Fruit fly (Drosophila melanogaster) whole organism, pupa: Measurements from ENCODE around the gene CG46440.

Experiments
- CG10348 ChIP-seq: fragments of 200-800 bp; sonication (Bioruptor generic); IDR thresholded peaks from 2 replicates; pipeline ENCODE4 v1.3.6; 2022; ENCODE audit warnings: missing biosample characterization, missing genetic modification characterization
- CG12605 ChIP-seq: fragments of 200-800 bp; sonication (Bioruptor generic); IDR thresholded peaks from 2 replicates; pipeline ENCODE4 v1.3.6; 2022; ENCODE audit warnings: missing biosample characterization, missing genetic modification characterization
- CG13204 ChIP-seq: fragments of 200-800 bp; sonication (Bioruptor generic); optimal IDR thresholded peaks from 2 replicates; lab custom pipeline; 2018; ENCODE audit warnings: missing biosample characterization, mild to moderate bottlenecking, missing genetic modification characterization, moderate library complexity
- CG14655 ChIP-seq: fragments of 200-800 bp; sonication (Bioruptor generic); optimal IDR thresholded peaks from 3 replicates; lab custom pipeline; 2017; ENCODE audit warnings: mild to moderate bottlenecking, missing biosample characterization, missing genetic modification reagents, missing genetic modification characterization
- CG15710 ChIP-seq: fragments of 200-800 bp; sonication (Bioruptor generic); optimal IDR thresholded peaks from 2 replicates; lab custom pipeline; 2018; ENCODE audit warnings: missing biosample characterization, mild to moderate bottlenecking, missing genetic modification characterization, moderate library complexity
- CG17806 ChIP-seq: fragments of 200-800 bp; sonication (Bioruptor generic); optimal IDR thresholded peaks from 2 replicates; lab custom pipeline; 2018; ENCODE audit warnings: missing biosample characterization, mild to moderate bottlenecking, missing genetic modification characterization, moderate library complexity
- CG32121 ChIP-seq: fragments of 200-800 bp; sonication (Bioruptor generic); IDR thresholded peaks from 2 replicates; pipeline ENCODE4 v1.3.6; 2022; ENCODE audit warnings: missing biosample characterization, missing genetic modification characterization
- CG34367 ChIP-seq: fragments of 200-800 bp; sonication (Bioruptor generic); optimal IDR thresholded peaks from 2 replicates; lab custom pipeline; 2018; ENCODE audit warnings: missing biosample characterization, mild to moderate bottlenecking, missing genetic modification characterization
- CG4496 ChIP-seq: fragments of 200-800 bp; sonication (Bioruptor generic); IDR thresholded peaks from 3 replicates; pipeline ENCODE4 v1.3.6; 2022; ENCODE audit warnings: missing biosample characterization, missing genetic modification characterization
- CG8159 ChIP-seq: fragments of 200-800 bp; sonication (Bioruptor generic); optimal IDR thresholded peaks from 3 replicates; lab custom pipeline; 2018; ENCODE audit warnings: missing biosample characterization, mild to moderate bottlenecking, missing genetic modification characterization, moderate library complexity
- CG8301 ChIP-seq: fragments of 200-800 bp; sonication (Bioruptor generic); optimal IDR thresholded peaks from 2 replicates; lab custom pipeline; 2018; ENCODE audit warnings: missing biosample characterization, mild to moderate bottlenecking, missing genetic modification characterization
- CG9948 ChIP-seq: fragments of 200-800 bp; sonication (Bioruptor generic); optimal IDR thresholded peaks from 2 replicates; lab custom pipeline; 2018; ENCODE audit warnings: missing biosample characterization, mild to moderate bottlenecking, missing genetic modification characterization, moderate library complexity
- D1 ChIP-seq: fragments of 200-800 bp; sonication (Bioruptor generic); optimal IDR thresholded peaks from 2 replicates; lab custom pipeline; 2018; ENCODE audit warnings: missing biosample characterization, mild to moderate bottlenecking, missing genetic modification characterization, moderate library complexity
- EcR ChIP-seq: fragments of 200-800 bp; sonication (Bioruptor generic); optimal IDR thresholded peaks from 3 replicates; lab custom pipeline; 2019; ENCODE audit warnings: missing biosample characterization, missing genetic modification characterization, mild to moderate bottlenecking, moderate library complexity, missing genetic modification reagents
- Ets98B ChIP-seq: fragments of 200-800 bp; sonication (Bioruptor generic); IDR thresholded peaks from 2 replicates; pipeline ENCODE4 v1.3.6; 2022; ENCODE audit warnings: missing biosample characterization, missing genetic modification characterization
- Pif1A ChIP-seq: fragments of 200-800 bp; sonication (Bioruptor generic); optimal IDR thresholded peaks from 3 replicates; lab custom pipeline; 2016; ENCODE audit warnings: missing biosample characterization, missing genetic modification characterization
- Pif1B ChIP-seq: fragments of 200-800 bp; sonication (Bioruptor generic); optimal IDR thresholded peaks from 3 replicates; lab custom pipeline; 2016; ENCODE audit warnings: missing biosample characterization, missing genetic modification characterization
- Snoo ChIP-seq: fragments of 200-800 bp; sonication (Bioruptor generic); optimal IDR thresholded peaks from 3 replicates; lab custom pipeline; 2017; ENCODE audit warnings: missing biosample characterization, mild to moderate bottlenecking, missing genetic modification characterization, inconsistent platforms
- fd96Ca ChIP-seq: fragments of 200-800 bp; sonication (Bioruptor generic); IDR thresholded peaks from 3 replicates; pipeline ENCODE4 v1.3.6; 2022; ENCODE audit warnings: missing biosample characterization, missing genetic modification characterization
- gl ChIP-seq: fragments of 200-800 bp; sonication (Bioruptor generic); optimal IDR thresholded peaks from 2 replicates; lab custom pipeline; 2018; ENCODE audit warnings: missing biosample characterization, mild to moderate bottlenecking, missing genetic modification characterization
- rn ChIP-seq: fragments of 200-800 bp; sonication (Bioruptor generic); IDR thresholded peaks from 2 replicates; pipeline ENCODE4 v1.3.6; 2022; ENCODE audit warnings: missing biosample characterization, missing genetic modification characterization

Gene CG46440

dm6 chrX:15868781-15869180 is 11.2 kb upstream of the CG46440 start:
- no peak for TF ChIP-seq Snoo (tag; lab: Kevin White, UChicago)
- no peak for TF ChIP-seq CG13204 (GFP tag; lab: Kevin White, UChicago)
- no peak for TF ChIP-seq Ets98B
- no peak for TF ChIP-seq CG17806 (tag; lab: Kevin White, UChicago)
- no peak for TF ChIP-seq CG9948 (tag; lab: Kevin White, UChicago)
- TF ChIP-seq CG15710 (tag; lab: Kevin White, UChicago), result no peak
- TF ChIP-seq EcR, result no peak
- no peak for TF ChIP-seq CG12605
- no peak for TF ChIP-seq rn
- no peak for TF ChIP-seq CG4496 (GFP tag; lab: Robert Waterston, UW)
- no peak for TF ChIP-seq D1
- TF ChIP-seq CG14655 (GFP tag; lab: Kevin White, UChicago), result no peak

- TF ChIP-seq CG4496 (GFP tag; lab: Robert Waterston, UW) (peak; percentile 100), CG32121 (GFP tag; lab: Robert Waterston, UW) (peak; percentile 100), Pif1A (GFP tag; lab: Kevin White, UChicago) (peak; percentile 99), Ets98B (peak; percentile 100), EcR (peak; percentile 85), CG12605 (peak; percentile 100), D1 (peak; percentile 100), Pif1B (GFP tag; lab: Kevin White, UChicago) (peak; percentile 100), gl (tag; lab: Kevin White, UChicago) (peak; percentile 98), CG8301 (tag; lab: Kevin White, UChicago) (peak; percentile 99), CG10348 (GFP tag; lab: Robert Waterston, UW) (no peak; the same call in 1 of the 2 replicates), rn (peak; percentile 97), CG17806 (tag; lab: Kevin White, UChicago) (peak; percentile 100), CG14655 (GFP tag; lab: Kevin White, UChicago) (peak; percentile 99), CG8159 (peak; percentile 100), CG13204 (GFP tag; lab: Kevin White, UChicago) (peak; percentile 98), CG34367 (tag; lab: Kevin White, UChicago) (peak; percentile 99), CG9948 (tag; lab: Kevin White, UChicago) (peak; percentile 99), Snoo (tag; lab: Kevin White, UChicago) (peak; percentile 99), fd96Ca (no peak), CG15710 (tag; lab: Kevin White, UChicago) (peak; percentile 100)
- TF ChIP-seq, all 21 proteins: peak for 19
Measured at dm6 chrX:15867863-15868262, 10.2 kb upstream of the CG46440 start, which contains the start of gene Gapdh2. Gene Gapdh2 (plus strand): TSS chrX:15868145.

- no peak for TF ChIP-seq CG17806 (tag; lab: Kevin White, UChicago)
- no peak for TF ChIP-seq Snoo (tag; lab: Kevin White, UChicago)
- TF ChIP-seq fd96Ca, result no peak
- TF ChIP-seq CG10348 (GFP tag; lab: Robert Waterston, UW), result no peak
- no peak for TF ChIP-seq CG4496 (GFP tag; lab: Robert Waterston, UW)
- TF ChIP-seq CG15710 (tag; lab: Kevin White, UChicago), result no peak
- no peak for TF ChIP-seq CG14655 (GFP tag; lab: Kevin White, UChicago)
- TF ChIP-seq CG32121 (GFP tag; lab: Robert Waterston, UW), result no peak
- no peak for TF ChIP-seq CG9948 (tag; lab: Kevin White, UChicago)
- no peak for TF ChIP-seq Pif1B (GFP tag; lab: Kevin White, UChicago)
- no peak for TF ChIP-seq EcR
- no peak for TF ChIP-seq gl (tag; lab: Kevin White, UChicago)
- TF ChIP-seq CG12605, result no peak
- no peak for TF ChIP-seq CG8301 (tag; lab: Kevin White, UChicago)
- no peak for TF ChIP-seq Ets98B
- TF ChIP-seq CG34367 (tag; lab: Kevin White, UChicago), result no peak
- TF ChIP-seq CG8159, result no peak
- no peak for TF ChIP-seq CG13204 (GFP tag; lab: Kevin White, UChicago)
- no peak for TF ChIP-seq rn
- TF ChIP-seq D1, result no peak
Measured at dm6 chrX:15866799-15867412, 9.3 kb upstream of the CG46440 start.

- TF ChIP-seq Pif1B (GFP tag; lab: Kevin White, UChicago) (no peak), rn (no peak), fd96Ca (no peak), CG8159 (no peak), Ets98B (no peak), CG32121 (GFP tag; lab: Robert Waterston, UW) (no peak)
Measured at dm6 chrX:15866032-15866431, 8.4 kb upstream of the CG46440 start.

dm6 chrX:15860479-15860878 is 2.9 kb upstream of the CG46440 start:
- TF ChIP-seq CG12605 (peak; percentile 31; the same call in 1 of the 2 replicates), CG15710 (tag; lab: Kevin White, UChicago) (peak; percentile 58), Snoo (tag; lab: Kevin White, UChicago) (peak; percentile 28), CG8301 (tag; lab: Kevin White, UChicago) (peak; percentile 24), fd96Ca (no peak), rn (0 out of 2 replicates have a peak, but pooled peaks have one; percentile 42), CG4496 (GFP tag; lab: Robert Waterston, UW) (peak; percentile 84), Pif1A (GFP tag; lab: Kevin White, UChicago) (peak; percentile 51), CG14655 (GFP tag; lab: Kevin White, UChicago) (peak; percentile 63), CG34367 (tag; lab: Kevin White, UChicago) (peak; percentile 60), CG8159 (peak; percentile 52), Pif1B (GFP tag; lab: Kevin White, UChicago) (peak; percentile 64), EcR (peak; percentile 45), CG10348 (GFP tag; lab: Robert Waterston, UW) (no peak), Ets98B (peak; percentile 75), D1 (no peak), gl (tag; lab: Kevin White, UChicago) (peak; percentile 49), CG13204 (GFP tag; lab: Kevin White, UChicago) (peak; percentile 59), CG17806 (tag; lab: Kevin White, UChicago) (peak; percentile 27), CG9948 (tag; lab: Kevin White, UChicago) (peak; percentile 24), CG32121 (GFP tag; lab: Robert Waterston, UW) (peak; percentile 76)
